Worm (Caenorhabditis elegans) whole organism, L3 larva: ENCODE results near the gene frm-5.1.

Experiments
- aly-2 ChIP-seq: fragments of 150-350 bp; optimal IDR thresholded peaks from 2 replicates; lab custom pipeline; 2014; ENCODE audit warnings: missing biosample characterization, missing genetic modification characterization
- ama-1 ChIP-seq: fragments of 150-350 bp; optimal IDR thresholded peaks from 2 replicates; lab custom pipeline; 2018
- egl-27 ChIP-seq: sonication (generic microtip); optimal IDR thresholded peaks from 4 replicates; lab custom pipeline; 2017; ENCODE audit warnings: missing biosample characterization, missing genetic modification reagents, missing genetic modification characterization
- fkh-10 ChIP-seq: sonication (generic microtip); optimal IDR thresholded peaks from 2 replicates; lab custom pipeline; 2017; ENCODE audit warnings: missing biosample characterization, missing genetic modification reagents, missing genetic modification characterization
- hmg-11 ChIP-seq: sonication (generic microtip); optimal IDR thresholded peaks from 2 replicates; lab custom pipeline; 2016; ENCODE audit warnings: missing genetic modification characterization, missing compliant biosample characterization
- jun-1 ChIP-seq: fragments of 150-350 bp; optimal IDR thresholded peaks from 2 replicates; lab custom pipeline; 2014; ENCODE audit warnings: missing biosample characterization, missing genetic modification reagents, missing genetic modification characterization
- lin-15B ChIP-seq: fragments of 150-350 bp; optimal IDR thresholded peaks from 2 replicates; lab custom pipeline; 2014; ENCODE audit warnings: missing biosample characterization, missing genetic modification characterization
- nhr-12 ChIP-seq: fragments of 150-350 bp; optimal IDR thresholded peaks from 2 replicates; lab custom pipeline; 2014; ENCODE audit warnings: missing biosample characterization, missing genetic modification characterization
- nhr-237 ChIP-seq: fragments of 150-350 bp; optimal IDR thresholded peaks from 2 replicates; lab custom pipeline; 2014; ENCODE audit warnings: missing biosample characterization, missing genetic modification characterization
- pha-4 ChIP-seq: fragments of 150-350 bp; optimal IDR thresholded peaks from 2 replicates; lab custom pipeline; 2014; ENCODE audit warnings: missing biosample characterization, missing genetic modification reagents, missing genetic modification characterization
- sea-2 ChIP-seq: fragments of 150-350 bp; sonication (generic microtip); optimal IDR thresholded peaks from 4 replicates; lab custom pipeline; 2014; ENCODE audit warnings: missing biosample characterization, missing genetic modification reagents, missing genetic modification characterization
- unc-39 ChIP-seq: sonication (generic microtip); optimal IDR thresholded peaks from 4 replicates; lab custom pipeline; 2017; ENCODE audit warnings: missing biosample characterization, missing genetic modification characterization
- ztf-11 ChIP-seq: fragments of 150-350 bp; optimal IDR thresholded peaks from 2 replicates; lab custom pipeline; 2014; ENCODE audit warnings: missing biosample characterization, missing genetic modification characterization

DNA sequence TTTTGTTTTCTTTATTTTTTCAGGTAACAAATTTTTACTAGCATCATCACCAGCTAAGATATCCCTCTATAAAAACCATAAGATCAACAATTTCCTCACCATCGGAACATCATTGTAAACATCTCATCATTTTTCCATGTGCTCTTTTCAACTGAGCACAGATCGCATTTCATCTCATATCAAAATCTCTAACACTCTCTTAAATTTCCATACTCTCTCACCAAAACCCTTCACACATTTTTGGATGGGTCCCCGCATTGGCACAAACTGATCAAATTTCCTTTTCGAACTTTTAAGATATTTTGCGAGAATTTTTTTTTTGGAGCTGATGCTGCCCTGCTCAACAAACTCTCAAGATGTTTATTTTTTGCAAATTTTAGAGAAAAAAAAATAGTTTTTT, 28.7 kb upstream of the frm-5.1 start:
- TF ChIP-seq egl-27 (tag; lab: Kevin White, UChicago): no peak
- no peak for TF ChIP-seq fkh-10 (GFP tag; lab: Kevin White, UChicago)
- TF ChIP-seq hmg-11 (tag; lab: Kevin White, UChicago): no peak
- no peak for TF ChIP-seq ztf-11 (tag; lab: Kevin White, UChicago)
- TF ChIP-seq ama-1 (lab: Kevin White, UChicago): no peak
- no peak for TF ChIP-seq nhr-12 (tag; lab: Kevin White, UChicago)
- TF ChIP-seq lin-15B: no peak
- no peak for TF ChIP-seq sea-2
- TF ChIP-seq jun-1 (tag; lab: Kevin White, UChicago): no peak
- no peak for TF ChIP-seq nhr-237 (tag; lab: Kevin White, UChicago)
- TF ChIP-seq aly-2 (tag; lab: Kevin White, UChicago): no peak
- no peak for TF ChIP-seq unc-39 (tag; lab: Kevin White, UChicago)
- no peak for TF ChIP-seq pha-4 (tag; lab: Kevin White, UChicago)
